Fruit fly (Drosophila melanogaster): ENCODE results near the gene FMRFaR.

Gene FMRFaR

DNA sequence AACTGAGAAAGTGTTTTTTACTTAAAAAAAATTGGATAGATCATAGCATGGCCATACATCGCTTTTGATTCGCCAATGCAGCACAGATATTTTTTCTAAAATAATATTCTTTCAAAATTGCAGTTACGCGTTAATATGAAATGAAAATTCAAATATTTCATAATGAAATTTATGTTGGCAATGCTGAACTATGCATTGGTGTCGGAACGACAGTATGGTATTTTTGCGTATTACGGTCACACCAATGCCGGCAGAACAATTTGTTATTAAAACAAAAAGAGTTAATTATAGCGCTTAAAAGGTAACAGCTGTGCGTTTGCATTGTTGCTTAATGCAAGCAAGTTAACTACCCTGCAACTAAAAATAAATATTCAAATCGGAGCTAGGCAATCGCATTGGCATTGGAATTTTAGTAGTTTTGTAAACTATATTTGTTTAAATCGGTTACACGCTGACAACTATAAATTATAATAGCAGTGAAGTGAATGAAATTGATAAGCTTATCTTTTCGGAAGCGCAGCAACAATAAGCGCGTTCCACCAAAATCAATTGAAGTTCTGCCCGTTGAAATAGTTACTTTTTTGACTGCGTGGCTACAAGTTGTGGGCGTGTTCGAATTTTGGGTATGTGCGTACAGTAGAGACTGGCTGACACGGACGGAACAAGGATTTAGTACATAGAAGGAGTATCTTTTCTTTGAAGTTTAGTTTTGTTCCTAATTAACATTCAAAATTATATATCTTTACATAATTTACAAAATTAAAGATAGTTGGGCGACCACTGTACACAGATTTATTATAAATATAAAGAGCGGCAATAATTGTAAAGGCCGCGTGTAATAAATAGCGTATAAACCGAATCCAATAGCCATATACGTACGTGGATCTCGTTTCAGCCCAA, 40.9 kb downstream of the FMRFaR start, which contains the start of gene Prx4 (continued):
- TF ChIP-seq sd (tag; optimal IDR thresholded peaks at IDR 0.05) = peak; percentile 50
- no peak; the same call in 1 of the 2 replicates for TF ChIP-seq ssp (GFP tag; IDR thresholded peaks at IDR 0.05)
- TF ChIP-seq CG17328 (GFP tag; IDR thresholded peaks at IDR 0.05) = peak; percentile 71
- TF ChIP-seq Neu2 (GFP tag; optimal IDR thresholded peaks at IDR 0.05; ENCODE audit: borderline replicate concordance) = no peak
- TF ChIP-seq Dip3 (GFP tag; optimal IDR thresholded peaks at IDR 0.05) = peak; percentile 61
- TF ChIP-seq Ets65A (GFP tag) = no peak
- peak; percentile 88 for TF ChIP-seq slbo (GFP tag; IDR thresholded peaks at IDR 0.05)
- TF ChIP-seq CG5180 (GFP tag; optimal IDR thresholded peaks at IDR 0.05) = peak; percentile 25
- TF ChIP-seq sisA (GFP tag; IDR thresholded peaks at IDR 0.05) = peak; percentile 86
- TF ChIP-seq CG1603 (tag; optimal IDR thresholded peaks at IDR 0.05) = peak; percentile 60
- peak; percentile 6 for TF ChIP-seq wek (GFP tag; optimal IDR thresholded peaks at IDR 0.05)

- TF ChIP-seq CG12155 (GFP tag; optimal IDR thresholded peaks at IDR 0.05) (peak; percentile 24), jing (GFP tag; optimal IDR thresholded peaks at IDR 0.05) (no peak), CG10959 (GFP tag; IDR thresholded peaks at IDR 0.05) (no peak), CG1024 (GFP tag; IDR thresholded peaks at IDR 0.05) (no peak), CG33213 (GFP tag; optimal IDR thresholded peaks at IDR 0.05) (no peak), ara (GFP tag; IDR thresholded peaks at IDR 0.05) (no peak), gro (GFP tag; optimal IDR thresholded peaks at IDR 0.05) (no peak), sens-2 (GFP tag; IDR thresholded peaks at IDR 0.05) (no peak), gcm2 (GFP tag; optimal IDR thresholded peaks at IDR 0.05) (no peak), ken (GFP tag; IDR thresholded peaks at IDR 0.05) (0 out of 3 replicates have a peak, but pooled peaks have one; percentile 12), ttk (GFP tag; IDR thresholded peaks at IDR 0.05) (0 out of 2 replicates have a peak, but pooled peaks have one; percentile 15), CG2202 (tag; optimal IDR thresholded peaks at IDR 0.05) (no peak), CG33557 (GFP tag; optimal IDR thresholded peaks at IDR 0.05) (no peak), tll (GFP tag; optimal IDR thresholded peaks at IDR 0.05) (no peak), Hey (tag; optimal IDR thresholded peaks at IDR 0.05) (no peak), CG11560 (tag; IDR thresholded peaks at IDR 0.05) (no peak), Abd-B (GFP tag; optimal IDR thresholded peaks at IDR 0.05) (peak; percentile 36), nom (GFP tag; optimal IDR thresholded peaks at IDR 0.05) (peak; percentile 81), CG10979 (tag; optimal IDR thresholded peaks at IDR 0.05) (peak; percentile 42), corto (GFP tag; optimal IDR thresholded peaks at IDR 0.05) (peak; percentile 88), mam (GFP tag; optimal IDR thresholded peaks at IDR 0.05) (no peak), CG2678 (tag; optimal IDR thresholded peaks at IDR 0.05) (peak; percentile 60), CG30403 (GFP tag; optimal IDR thresholded peaks at IDR 0.05) (peak; percentile 27), Rfx (GFP tag; IDR thresholded peaks at IDR 0.05) (peak; percentile 56; the same call in 1 of the 2 replicates), CG12744 (GFP tag; optimal IDR thresholded peaks at IDR 0.05) (no peak), NC2β (GFP tag; optimal IDR thresholded peaks at IDR 0.05) (no peak), CG15601 (tag; optimal IDR thresholded peaks at IDR 0.05) (peak; percentile 11), HmgZ (tag; optimal IDR thresholded peaks at IDR 0.05) (no peak), CG13624 (GFP tag; optimal IDR thresholded peaks at IDR 0.05) (no peak), CG16815 (GFP tag; optimal IDR thresholded peaks at IDR 0.05) (peak; percentile 6), Hr51 (GFP tag; optimal IDR thresholded peaks at IDR 0.05) (peak in 1 of 2 experiments; percentile 69), otp (GFP tag; IDR thresholded peaks at IDR 0.05) (0 out of 3 replicates have a peak, but pooled peaks have one; percentile 31), Sry-β (GFP tag; optimal IDR thresholded peaks at IDR 0.05) (no peak), CG17328 (GFP tag; IDR thresholded peaks at IDR 0.05) (no peak), sisA (GFP tag; IDR thresholded peaks at IDR 0.05) (0 out of 2 replicates have a peak, but pooled peaks have one; percentile 20), sd (tag; optimal IDR thresholded peaks at IDR 0.05) (peak; percentile 36), tap (tag; optimal IDR thresholded peaks at IDR 0.05) (no peak), Scr (GFP tag; IDR thresholded peaks at IDR 0.05; ENCODE audit: partially characterized antibody) (no peak)
Observed at dm6 chr3L:3045256-3045743, 43.8 kb downstream of the FMRFaR start.
